Worm (Caenorhabditis elegans) whole organism, young adult: ENCODE measurements around the gene npr-13.

ENCODE experiments used
- F23B12.7 ChIP-seq: sonication (generic microtip); optimal IDR thresholded peaks from 2 replicates; lab custom pipeline; 2017; ENCODE audit warnings: missing genetic modification characterization, mild to moderate bottlenecking, missing compliant biosample characterization, antibody characterized with exemption, moderate library complexity; ENCODE audit not compliant: insufficient read depth
- let-607 ChIP-seq, 2 experiments: fragments of 200-800 bp in 1 of 2; sonication (Bioruptor generic) in 1 of 2; sonication (generic microtip) in 1 of 2; optimal IDR thresholded peaks; 2 replicates each; lab custom pipeline; 2016 to 2018; ENCODE audit warnings: mild to moderate bottlenecking in 2 of 2, missing compliant biosample characterization in 2 of 2, missing genetic modification characterization in 2 of 2, moderate library complexity in 2 of 2, missing genotype in 1 of 2

DNA sequence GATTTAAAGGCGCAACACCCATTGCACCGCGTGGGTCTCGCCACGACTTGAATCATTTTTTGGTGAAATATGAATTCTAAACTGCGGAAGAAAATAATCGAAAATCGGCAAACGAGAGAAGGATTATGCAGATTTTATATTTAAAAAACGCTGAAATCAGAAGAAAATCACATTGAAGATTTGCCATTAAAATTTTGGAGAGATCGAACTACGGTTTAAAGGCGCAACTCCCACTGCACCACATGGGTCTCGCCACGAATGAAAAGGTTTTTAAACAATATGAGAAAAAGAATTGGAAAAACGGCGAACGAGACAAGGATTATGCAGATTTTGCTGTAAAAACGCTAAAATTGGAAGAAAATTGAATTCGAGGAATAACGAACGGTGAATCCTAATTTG is 25.6 kb downstream of the npr-13 start:
- TF ChIP-seq F23B12.7 (tag; lab: Kevin White, UChicago) (no peak), let-607 (tag; optimal IDR thresholded peaks at IDR 0.05; lab: Kevin White, UChicago) (no peak)
